Worm (Caenorhabditis elegans): ENCODE measurements around the gene ZK418.6.

DNA sequence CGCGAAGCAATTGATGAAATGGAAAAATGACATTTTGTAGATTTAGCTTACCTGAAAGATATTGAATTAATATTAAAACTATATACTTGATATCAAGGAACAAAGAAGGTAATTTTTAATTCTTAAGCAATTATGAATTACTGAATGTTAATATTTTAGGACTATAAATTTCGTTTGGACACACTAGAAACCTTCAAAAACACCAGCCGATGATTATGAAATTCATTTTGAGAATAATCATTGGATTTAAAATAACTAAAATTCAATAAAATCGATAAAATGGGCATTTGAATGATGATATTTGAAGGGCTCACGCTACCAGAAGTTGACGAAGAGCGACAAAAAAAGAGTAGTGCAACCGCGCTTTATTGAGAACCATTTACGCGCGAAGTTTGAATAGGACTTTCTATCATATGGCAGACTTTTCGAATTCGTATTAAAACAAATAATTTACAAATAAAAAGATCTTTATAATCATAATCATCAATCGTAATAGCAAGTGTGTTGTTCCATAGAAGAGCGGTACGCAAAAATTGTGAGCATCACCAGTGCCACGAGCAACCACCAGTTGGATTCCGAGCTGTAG lies 4.7 kb downstream of the ZK418.6 start, which contains the start of gene ZK418.5:
- TF ChIP-seq nhr-11 (tag; optimal IDR thresholded peaks at IDR 0.05): no peak
- TF ChIP-seq lin-39 (tag; optimal IDR thresholded peaks at IDR 0.05): no peak
- no peak for TF ChIP-seq saeg-2 (GFP tag; IDR thresholded peaks at IDR 0.05)
- no peak for TF ChIP-seq daf-8 (GFP tag; IDR thresholded peaks at IDR 0.05)
